Fruit fly (Drosophila melanogaster): ENCODE results near the gene ND-20L.

ND-20L gene

dm6 chr3R:29522164-29522563, 6.6 kb downstream of the ND-20L start (continued):
- TF ChIP-seq HLHmδ (GFP tag; optimal IDR thresholded peaks at IDR 0.05): no peak
- 0 out of 3 replicates have a peak, but pooled peaks have one; percentile 24 for TF ChIP-seq ken (GFP tag; IDR thresholded peaks at IDR 0.05)
- TF ChIP-seq CG17186 (GFP tag; optimal IDR thresholded peaks at IDR 0.05): no peak
- no peak for TF ChIP-seq ewg (GFP tag; optimal IDR thresholded peaks at IDR 0.05)
- no peak for TF ChIP-seq CG42726 (GFP tag; IDR thresholded peaks at IDR 0.05; ENCODE audit: partially characterized antibody)
- TF ChIP-seq CG11247 (GFP tag; IDR thresholded peaks at IDR 0.05): no peak
- TF ChIP-seq Usf (GFP tag; optimal IDR thresholded peaks at IDR 0.05): peak; percentile 13
- no peak for TF ChIP-seq ham (GFP tag; IDR thresholded peaks at IDR 0.05)
- peak; percentile 44 for TF ChIP-seq CG30403 (GFP tag; optimal IDR thresholded peaks at IDR 0.05)
- no peak for TF ChIP-seq HHEX (GFP tag; optimal IDR thresholded peaks at IDR 0.05)
- TF ChIP-seq Spps (tag; optimal IDR thresholded peaks at IDR 0.05): peak; percentile 74
- TF ChIP-seq Hr51 (GFP tag; optimal IDR thresholded peaks at IDR 0.05): peak in 1 of 2 experiments; percentile 6
- TF ChIP-seq da (GFP tag; optimal IDR thresholded peaks at IDR 0.05): no peak
- no peak for TF ChIP-seq Fer3 (tag; optimal IDR thresholded peaks at IDR 0.05)
- TF ChIP-seq ro (GFP tag; IDR thresholded peaks at IDR 0.05): no peak; the same call in 1 of the 2 replicates
- TF ChIP-seq corto (GFP tag; optimal IDR thresholded peaks at IDR 0.05): no peak
- TF ChIP-seq yki (optimal IDR thresholded peaks at IDR 0.05): no peak
- TF ChIP-seq Max (GFP tag; optimal IDR thresholded peaks at IDR 0.05): peak; percentile 7
- no peak for TF ChIP-seq CG7786 (GFP tag; optimal IDR thresholded peaks at IDR 0.05)
- TF ChIP-seq bowl (GFP tag; IDR thresholded peaks at IDR 0.05): no peak
- TF ChIP-seq CG32767 (GFP tag; IDR thresholded peaks at IDR 0.05): no peak
- peak; percentile 54 for TF ChIP-seq Ssrp (tag; optimal IDR thresholded peaks at IDR 0.05)
- TF ChIP-seq CG18599 (GFP tag; optimal IDR thresholded peaks at IDR 0.05): no peak
- no peak for TF ChIP-seq Lim3 (GFP tag; IDR thresholded peaks at IDR 0.05)
- TF ChIP-seq slou (GFP tag; optimal IDR thresholded peaks at IDR 0.05): no peak
- TF ChIP-seq CG14014 (GFP tag; IDR thresholded peaks at IDR 0.05): no peak
- TF ChIP-seq ase (GFP tag; IDR thresholded peaks at IDR 0.05): no peak
- TF ChIP-seq PHDP (tag; optimal IDR thresholded peaks at IDR 0.05): peak; percentile 29
- no peak for TF ChIP-seq ash1 (GFP tag; optimal IDR thresholded peaks at IDR 0.05)
- TF ChIP-seq CG30020 (tag; optimal IDR thresholded peaks at IDR 0.05): no peak
- no peak for TF ChIP-seq jigr1 (GFP tag; IDR thresholded peaks at IDR 0.05)
- no peak for TF ChIP-seq Ets97D (GFP tag; optimal IDR thresholded peaks at IDR 0.05)
- TF ChIP-seq CG31224 (GFP tag; IDR thresholded peaks at IDR 0.05): no peak
- TF ChIP-seq crol (GFP tag; IDR thresholded peaks at IDR 0.05): no peak
- TF ChIP-seq CG8765 (GFP tag; IDR thresholded peaks at IDR 0.05): peak; percentile 60; the same call in 1 of the 2 replicates
- peak; percentile 6 for TF ChIP-seq Xbp1 (GFP tag; optimal IDR thresholded peaks at IDR 0.05)
- peak; percentile 33 for TF ChIP-seq chn (GFP tag; optimal IDR thresholded peaks at IDR 0.05)
- TF ChIP-seq Oli (tag; optimal IDR thresholded peaks at IDR 0.05): peak; percentile 53
- peak; percentile 60 for TF ChIP-seq sisA (GFP tag; IDR thresholded peaks at IDR 0.05)
- peak; percentile 56; the same call in 2 of the 3 replicates for TF ChIP-seq CG34422 (GFP tag; IDR thresholded peaks at IDR 0.05)
- no peak for TF ChIP-seq Sin3A (optimal IDR thresholded peaks at IDR 0.05)
- no peak for TF ChIP-seq pho (GFP tag; optimal IDR thresholded peaks at IDR 0.05)
- peak; percentile 46 for TF ChIP-seq nerfin-1 (tag; optimal IDR thresholded peaks at IDR 0.05)
- TF ChIP-seq Lhr (GFP tag; optimal IDR thresholded peaks at IDR 0.05): peak; percentile 10
- peak; percentile 8; the same call in 1 of the 2 replicates for TF ChIP-seq ranshi (GFP tag; IDR thresholded peaks at IDR 0.05)
- no peak for TF ChIP-seq BEAF-32 (GFP tag; optimal IDR thresholded peaks at IDR 0.05)
- TF ChIP-seq CG12155 (GFP tag; optimal IDR thresholded peaks at IDR 0.05): peak; percentile 7
- TF ChIP-seq CG17385 (GFP tag; optimal IDR thresholded peaks at IDR 0.05): no peak
- no peak for TF ChIP-seq maf-S (GFP tag; optimal IDR thresholded peaks at IDR 0.05)
- no peak for TF ChIP-seq dm (GFP tag; optimal IDR thresholded peaks at IDR 0.05)
- no peak for TF ChIP-seq CG6791 (GFP tag; IDR thresholded peaks at IDR 0.05; ENCODE audit: partially characterized antibody)
- TF ChIP-seq crp (GFP tag; optimal IDR thresholded peaks at IDR 0.05): no peak
